Worm (Caenorhabditis elegans) whole organism, L2 larva: ENCODE data around the gene pas-2.

Experiments used
- C34F6.9 ChIP-seq: fragments of 150-350 bp; optimal IDR thresholded peaks from 2 replicates; lab custom pipeline; 2014; ENCODE audit warnings: missing biosample characterization, missing genetic modification characterization
- Y55F3AM.14 ChIP-seq: fragments of 200-800 bp; sonication (Bioruptor generic); optimal IDR thresholded peaks from 2 replicates; lab custom pipeline; 2018; ENCODE audit warnings: mild to moderate bottlenecking, missing genetic modification characterization, missing compliant biosample characterization
- alr-1 ChIP-seq: fragments of 150-350 bp; optimal IDR thresholded peaks from 2 replicates; lab custom pipeline; 2014; ENCODE audit warnings: missing biosample characterization, missing genetic modification characterization
- aly-2 ChIP-seq: fragments of 150-350 bp; optimal IDR thresholded peaks from 2 replicates; lab custom pipeline; 2014; ENCODE audit warnings: missing biosample characterization, missing genetic modification characterization
- blmp-1 ChIP-seq: sonication (generic microtip); optimal IDR thresholded peaks from 2 replicates; lab custom pipeline; 2017; ENCODE audit warnings: missing genetic modification characterization, mild to moderate bottlenecking, missing compliant biosample characterization, antibody characterized with exemption, moderate library complexity; ENCODE audit not compliant: insufficient read depth
- ceh-16 ChIP-seq: fragments of 150-350 bp; optimal IDR thresholded peaks from 2 replicates; lab custom pipeline; 2014; ENCODE audit warnings: missing biosample characterization, missing genetic modification characterization
- egl-27 ChIP-seq: sonication (generic microtip); optimal IDR thresholded peaks from 3 replicates; lab custom pipeline; 2017; ENCODE audit warnings: missing biosample characterization, missing genetic modification reagents, missing genetic modification characterization
- elt-1 ChIP-seq: fragments of 150-350 bp; optimal IDR thresholded peaks from 2 replicates; lab custom pipeline; 2014; ENCODE audit warnings: missing biosample characterization, missing genetic modification characterization
- elt-3 ChIP-seq: sonication (generic microtip); optimal IDR thresholded peaks from 2 replicates; lab custom pipeline; 2017; ENCODE audit warnings: missing biosample characterization, missing genetic modification characterization
- gmeb-1 ChIP-seq: fragments of 150-350 bp; optimal IDR thresholded peaks from 2 replicates; lab custom pipeline; 2014; ENCODE audit warnings: missing biosample characterization, missing genetic modification characterization
- lin-11 ChIP-seq: fragments of 150-350 bp; sonication (generic microtip); optimal IDR thresholded peaks from 2 replicates; lab custom pipeline; 2014; ENCODE audit warnings: missing biosample characterization, missing genetic modification characterization, inconsistent platforms, mixed read lengths
- lin-13 ChIP-seq: fragments of 150-350 bp; optimal IDR thresholded peaks from 2 replicates; lab custom pipeline; 2014; ENCODE audit warnings: missing biosample characterization, missing genetic modification reagents, missing genetic modification characterization
- lin-39 ChIP-seq: fragments of 150-350 bp; optimal IDR thresholded peaks from 2 replicates; lab custom pipeline; 2014; ENCODE audit warnings: missing biosample characterization, missing genetic modification reagents, missing genetic modification characterization
- mbf-1 ChIP-seq: sonication (generic microtip); optimal IDR thresholded peaks from 2 replicates; lab custom pipeline; 2017; ENCODE audit warnings: missing biosample characterization, missing genetic modification characterization
- nhr-10 ChIP-seq: sonication (generic microtip); optimal IDR thresholded peaks from 2 replicates; lab custom pipeline; 2017; ENCODE audit warnings: missing biosample characterization, missing genetic modification characterization
- nhr-11 ChIP-seq: fragments of 150-350 bp; optimal IDR thresholded peaks from 2 replicates; lab custom pipeline; 2014; ENCODE audit warnings: missing biosample characterization, missing genetic modification characterization
- nhr-129 ChIP-seq: fragments of 150-350 bp; optimal IDR thresholded peaks from 2 replicates; lab custom pipeline; 2014; ENCODE audit warnings: missing biosample characterization, missing genetic modification characterization
- nhr-23 ChIP-seq: fragments of 150-350 bp; optimal IDR thresholded peaks from 2 replicates; lab custom pipeline; 2014; ENCODE audit warnings: missing biosample characterization, missing genetic modification reagents, missing genetic modification characterization
- nhr-237 ChIP-seq: fragments of 150-350 bp; optimal IDR thresholded peaks from 2 replicates; lab custom pipeline; 2014; ENCODE audit warnings: missing biosample characterization, missing genetic modification characterization
- nhr-25 ChIP-seq: fragments of 150-350 bp; sonication (generic microtip); optimal IDR thresholded peaks from 3 replicates; lab custom pipeline; 2014; ENCODE audit warnings: missing biosample characterization, missing genetic modification characterization
- nhr-77 ChIP-seq: fragments of 150-350 bp; optimal IDR thresholded peaks from 2 replicates; lab custom pipeline; 2014; ENCODE audit warnings: missing biosample characterization, missing genetic modification characterization
- peb-1 ChIP-seq: fragments of 150-350 bp; optimal IDR thresholded peaks from 2 replicates; lab custom pipeline; 2014; ENCODE audit warnings: missing biosample characterization, missing genetic modification characterization
- sem-4 ChIP-seq: fragments of 150-350 bp; optimal IDR thresholded peaks from 2 replicates; lab custom pipeline; 2014; ENCODE audit warnings: missing biosample characterization, missing genetic modification reagents, missing genetic modification characterization
- skn-1 ChIP-seq: sonication (generic microtip); optimal IDR thresholded peaks from 2 replicates; lab custom pipeline; 2017; ENCODE audit warnings: missing biosample characterization, missing genetic modification characterization
- sma-9 ChIP-seq, 2 experiments: fragments of 150-350 bp in 1 of 2; sonication (generic microtip) in 1 of 2; optimal IDR thresholded peaks; 2 replicates each; lab custom pipeline; 2014 to 2016; ENCODE audit warnings: missing genetic modification characterization in 2 of 2, mild to moderate bottlenecking in 1 of 2, missing biosample characterization in 1 of 2, missing compliant biosample characterization in 1 of 2, missing genetic modification reagents in 1 of 2, moderate library complexity in 1 of 2
- zag-1 ChIP-seq: fragments of 150-350 bp; optimal IDR thresholded peaks from 2 replicates; lab custom pipeline; 2014; ENCODE audit warnings: missing biosample characterization, missing genetic modification characterization
- ztf-11 ChIP-seq: sonication (generic microtip); optimal IDR thresholded peaks from 2 replicates; lab custom pipeline; 2017; ENCODE audit warnings: missing biosample characterization, missing genetic modification characterization
- ztf-4 ChIP-seq: fragments of 150-350 bp; optimal IDR thresholded peaks from 2 replicates; lab custom pipeline; 2014; ENCODE audit warnings: missing biosample characterization, missing genetic modification characterization

The pas-2 gene

DNA sequence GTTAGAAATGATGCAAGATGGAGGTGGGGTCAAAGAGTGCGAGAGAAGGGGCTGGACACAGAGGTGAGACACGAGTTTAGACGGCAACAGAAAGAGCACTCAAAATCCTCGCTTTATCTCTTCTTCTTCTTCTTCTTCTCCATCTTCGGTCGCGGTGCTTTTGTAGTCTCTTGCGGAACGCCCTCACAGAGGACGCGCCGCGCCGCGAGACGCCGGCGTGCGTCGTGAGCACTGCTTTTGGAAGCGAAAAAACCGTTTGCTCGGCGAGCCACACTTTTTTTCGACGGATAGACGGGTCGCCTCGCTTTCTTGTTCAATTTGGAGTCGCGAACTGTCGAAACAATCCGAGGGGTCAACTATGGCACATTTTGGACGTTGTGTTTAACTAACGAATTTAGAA, 20.8 kb downstream of the pas-2 start, which contains the start of gene D1054.9:
Gene D1054.9, minus strand, starts transcription at position 137 of the 400 bp plus-strand sequence.
- TF ChIP-seq mbf-1 (tag; lab: Kevin White, UChicago) (no peak), nhr-23 (tag; lab: Kevin White, UChicago) (no peak), nhr-10 (no peak), nhr-129 (tag; lab: Kevin White, UChicago) (no peak), egl-27 (no peak), nhr-237 (tag; lab: Kevin White, UChicago) (no peak), gmeb-1 (tag; lab: Kevin White, UChicago) (no peak), lin-39 (no peak), elt-3 (tag; lab: Kevin White, UChicago) (no peak)

DNA sequence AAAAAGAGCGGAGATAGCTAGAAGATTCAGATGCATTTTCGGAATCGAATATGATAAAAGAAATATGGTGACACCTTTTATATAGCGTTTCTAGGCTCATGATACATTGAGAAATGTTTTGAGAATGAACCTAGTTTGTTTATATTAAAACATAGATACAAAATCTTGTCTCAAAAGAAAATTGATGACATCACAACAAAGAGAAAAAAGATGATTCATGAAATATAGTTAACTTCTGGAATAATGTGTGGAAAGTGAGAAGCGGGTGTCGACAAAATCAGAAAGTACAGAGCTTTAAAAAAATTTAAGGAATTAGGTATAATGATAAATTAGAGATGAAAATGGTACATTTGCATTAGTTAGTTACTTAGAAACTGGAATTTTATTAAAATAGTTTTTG, 22.6 kb downstream of the pas-2 start, which contains the start of gene D1054.10:
Gene D1054.10, minus strand, starts transcription at position 101 of the 400 bp plus-strand sequence.
- TF ChIP-seq nhr-77 (tag; lab: Kevin White, UChicago) (no peak), nhr-23 (tag; lab: Kevin White, UChicago) (no peak), ceh-16 (tag; lab: Kevin White, UChicago) (no peak), aly-2 (tag; lab: Kevin White, UChicago) (no peak), egl-27 (no peak), ztf-4 (tag; lab: Kevin White, UChicago) (no peak), sem-4 (tag; lab: Kevin White, UChicago) (no peak), Y55F3AM.14 (no peak), ztf-11 (tag; lab: Kevin White, UChicago) (no peak), nhr-129 (tag; lab: Kevin White, UChicago) (no peak), sma-9 (GFP tag; optimal IDR thresholded peaks at IDR 0.05; lab: Kevin White, UChicago) (no peak), sma-9 (tag; optimal IDR thresholded peaks at IDR 0.05; lab: Kevin White, UChicago) (no peak), elt-1 (tag; lab: Kevin White, UChicago) (no peak), blmp-1 (tag; lab: Kevin White, UChicago) (no peak), skn-1 (no peak)
- TF ChIP-seq, all 48 proteins: peak for 0

DNA sequence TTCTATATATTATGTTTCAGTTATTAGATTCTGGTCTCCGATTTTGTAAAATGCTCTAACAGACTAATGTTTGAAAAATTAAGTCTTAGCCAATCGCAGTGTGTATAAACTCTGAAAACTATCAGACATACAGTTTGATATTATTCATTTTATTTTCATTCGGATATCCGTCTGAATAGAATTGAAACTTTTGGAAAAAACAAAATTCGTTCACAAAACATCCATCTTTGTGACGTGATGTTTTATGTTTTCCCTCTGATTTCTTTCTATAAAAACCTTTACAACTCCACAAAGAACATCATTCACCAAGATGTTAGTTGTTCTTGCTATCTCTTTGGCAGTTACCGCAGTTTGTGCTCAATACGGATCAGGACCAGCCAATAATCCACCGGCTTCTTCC, 23.3 kb downstream of the pas-2 start, which contains the start of gene ule-3:
Gene ule-3, plus strand, starts transcription at position 301 of the 400 bp plus-strand sequence.
- TF ChIP-seq C34F6.9: no peak
- TF ChIP-seq elt-1 (tag; lab: Kevin White, UChicago): no peak
- no peak for TF ChIP-seq lin-11 (tag; lab: Kevin White, UChicago)
- no peak for TF ChIP-seq peb-1 (tag; lab: Kevin White, UChicago)
- no peak for TF ChIP-seq skn-1
- no peak for TF ChIP-seq nhr-25 (tag; lab: Kevin White, UChicago)
- TF ChIP-seq zag-1: no peak
- TF ChIP-seq elt-3 (tag; lab: Kevin White, UChicago): no peak
- no peak for TF ChIP-seq egl-27
- no peak for TF ChIP-seq Y55F3AM.14
- TF ChIP-seq ztf-11 (tag; lab: Kevin White, UChicago): no peak
- no peak for TF ChIP-seq aly-2 (tag; lab: Kevin White, UChicago)

DNA sequence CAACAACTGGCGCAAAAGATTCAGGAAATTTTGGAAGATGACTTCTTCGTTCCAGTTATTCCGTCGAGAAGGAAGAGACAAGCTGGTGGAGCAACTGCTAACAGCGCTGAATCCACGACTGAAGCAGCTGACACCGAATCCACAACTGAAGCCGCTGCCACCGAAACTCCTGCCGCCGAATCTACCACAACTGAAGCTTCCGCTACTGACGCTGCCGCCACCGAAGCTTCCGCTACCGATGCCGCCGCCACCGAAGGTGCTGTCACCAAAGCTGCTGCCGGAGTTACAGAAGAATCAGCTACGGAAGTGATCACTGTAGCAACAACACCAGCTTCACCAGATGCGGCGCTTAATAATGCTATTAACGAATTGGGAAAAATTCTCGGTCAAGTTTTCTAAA, 24.3 kb downstream of the pas-2 start:
- no peak for TF ChIP-seq ztf-4 (tag; lab: Kevin White, UChicago)

DNA sequence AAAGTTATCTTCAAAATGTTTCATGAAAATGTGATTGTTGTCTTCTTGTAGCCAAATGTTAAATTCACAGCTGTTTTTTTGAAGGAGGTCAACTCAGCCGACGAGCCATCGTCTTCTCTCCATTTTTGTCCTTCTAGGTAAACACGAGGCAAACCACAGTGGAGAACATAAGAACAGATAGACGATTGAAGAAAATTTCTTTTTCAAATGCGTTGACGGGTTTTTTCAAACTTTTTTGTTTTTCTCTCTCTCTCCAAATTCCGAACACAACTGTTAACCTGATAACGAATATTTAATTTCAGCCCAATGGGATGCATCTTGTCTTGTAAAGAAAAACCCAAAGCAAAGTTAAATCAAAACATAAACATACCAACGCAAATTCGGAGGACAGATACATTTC, 25.3 kb downstream of the pas-2 start, which contains the start of gene D1054.19:
Gene D1054.19, plus strand, starts transcription at position 301 of the 400 bp plus-strand sequence.
- no peak for TF ChIP-seq peb-1 (tag; lab: Kevin White, UChicago)
- TF ChIP-seq mbf-1 (tag; lab: Kevin White, UChicago): no peak
- TF ChIP-seq nhr-77 (tag; lab: Kevin White, UChicago): no peak
- no peak for TF ChIP-seq nhr-129 (tag; lab: Kevin White, UChicago)
- no peak for TF ChIP-seq gmeb-1 (tag; lab: Kevin White, UChicago)
- TF ChIP-seq Y55F3AM.14: no peak
- TF ChIP-seq nhr-11 (tag; lab: Kevin White, UChicago): no peak
- TF ChIP-seq egl-27: no peak
- no peak for TF ChIP-seq lin-13 (GFP tag; lab: Kevin White, UChicago)
- no peak for TF ChIP-seq C34F6.9
- TF ChIP-seq alr-1 (tag; lab: Kevin White, UChicago): no peak

DNA sequence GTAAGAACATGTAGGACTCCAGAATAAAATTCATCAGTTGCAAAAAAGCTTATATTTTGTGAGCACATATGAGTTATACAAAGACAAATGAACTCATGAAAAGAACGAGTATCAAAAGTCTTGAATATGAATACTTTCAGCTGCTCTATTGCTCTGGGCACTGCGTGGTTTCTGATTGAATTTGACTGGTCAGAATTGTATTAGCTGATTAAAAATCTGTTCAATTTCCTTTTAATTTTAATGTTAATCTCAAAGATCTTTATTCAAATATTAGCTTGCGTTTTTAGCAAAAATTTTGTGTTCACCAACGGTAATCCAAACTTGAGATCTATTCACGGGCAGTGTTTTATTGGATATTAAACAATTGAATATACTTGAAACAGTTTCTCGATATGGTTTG, 27.9 kb downstream of the pas-2 start, which contains the start of gene srh-184:
Gene srh-184, minus strand, starts transcription at position 101 of the 400 bp plus-strand sequence.
- no peak for TF ChIP-seq ceh-16 (tag; lab: Kevin White, UChicago)
